Fruit fly (Drosophila melanogaster) whole organism, prepupa: ENCODE data around the gene Alp12.

Experiments
- Blimp-1 ChIP-seq: fragments of 200-800 bp; sonication (Bioruptor generic); optimal IDR thresholded peaks from 3 replicates; lab custom pipeline; 2017; ENCODE audit warnings: missing biosample characterization, missing genetic modification characterization, mild to moderate bottlenecking, moderate library complexity, missing genetic modification reagents
- CG34406 ChIP-seq: fragments of 200-800 bp; sonication (Bioruptor generic); optimal IDR thresholded peaks from 3 replicates; lab custom pipeline; 2016; ENCODE audit warnings: missing biosample characterization, missing genetic modification characterization
- CG6163 ChIP-seq: fragments of 200-800 bp; sonication (Bioruptor generic); IDR thresholded peaks from 3 replicates; pipeline ENCODE4 v1.3.6; 2022; ENCODE audit warnings: missing biosample characterization, missing genetic modification characterization

DNA sequence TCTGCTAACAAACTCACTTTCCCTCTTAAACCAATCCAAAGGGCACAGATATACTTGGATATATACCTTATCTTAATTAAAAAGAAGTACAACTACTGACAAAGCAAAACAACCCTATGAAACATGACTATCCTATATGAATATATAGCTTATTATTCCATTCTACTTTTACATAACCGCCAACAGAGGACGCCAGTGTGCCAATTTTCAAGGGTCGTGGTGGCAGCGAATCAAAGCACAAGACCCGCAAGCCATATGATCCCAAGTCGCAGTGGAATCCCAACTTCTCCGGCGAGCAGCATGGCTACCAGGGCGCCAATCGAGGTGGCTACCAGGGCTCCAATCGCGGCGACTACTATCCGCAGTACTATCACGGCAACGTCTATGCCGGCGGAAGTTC, 41.5 kb upstream of the Alp12 start:
- TF ChIP-seq CG34406 (GFP tag; lab: Kevin White, UChicago) (no peak), CG6163 (GFP tag; lab: Robert Waterston, UW) (no peak), Blimp-1 (GFP tag; lab: Kevin White, UChicago) (no peak)
